Worm (Caenorhabditis elegans): ENCODE results near the gene stdh-1.

Gene stdh-1

ce11 chrV:13908120-13908915 is 2.0 kb downstream of the stdh-1 start:
- TF ChIP-seq fkh-10 (GFP tag; optimal IDR thresholded peaks at IDR 0.05) (no peak), ztf-4 (tag; optimal IDR thresholded peaks at IDR 0.05) (peak; percentile 24), elt-3 (tag; optimal IDR thresholded peaks at IDR 0.05) (no peak), daf-12 (tag; optimal IDR thresholded peaks at IDR 0.05) (no peak), lin-39 (tag; optimal IDR thresholded peaks at IDR 0.05) (no peak), nhr-77 (tag; optimal IDR thresholded peaks at IDR 0.05) (no peak), jun-1 (tag; optimal IDR thresholded peaks at IDR 0.05) (no peak), ztf-11 (tag; optimal IDR thresholded peaks at IDR 0.05) (no peak), pha-4 (tag; optimal IDR thresholded peaks at IDR 0.05) (no peak), nhr-43 (tag; optimal IDR thresholded peaks at IDR 0.05; ENCODE audit: poor library complexity, severe bottlenecking) (peak; percentile 65), ama-1 (optimal IDR thresholded peaks at IDR 0.05) (peak; percentile 87), R02D3.7 (tag; optimal IDR thresholded peaks at IDR 0.05) (no peak), nhr-11 (tag; optimal IDR thresholded peaks at IDR 0.05) (no peak), nfya-1 (tag; optimal IDR thresholded peaks at IDR 0.05; ENCODE audit: insufficient read depth) (peak; percentile 12), egl-27 (tag; optimal IDR thresholded peaks at IDR 0.05) (no peak), ceh-28 (tag; optimal IDR thresholded peaks at IDR 0.05) (no peak), fkh-2 (tag; optimal IDR thresholded peaks at IDR 0.05) (no peak), nhr-76 (tag; optimal IDR thresholded peaks at IDR 0.05) (no peak)

ce11 chrV:13908916-13909176 is 2.6 kb downstream of the stdh-1 start, which contains the start of gene C06B3.6:
C06B3.6 (minus strand) TSS chrV:13908967.
- TF ChIP-seq nfya-1 (tag; optimal IDR thresholded peaks at IDR 0.05; ENCODE audit: insufficient read depth) (no peak), ZK546.5 (tag; optimal IDR thresholded peaks at IDR 0.05) (no peak), nhr-12 (tag; optimal IDR thresholded peaks at IDR 0.05) (no peak), elt-3 (tag; optimal IDR thresholded peaks at IDR 0.05) (no peak), nhr-77 (tag; optimal IDR thresholded peaks at IDR 0.05) (no peak), skn-1 (tag; optimal IDR thresholded peaks at IDR 0.05) (no peak), elt-1 (tag; optimal IDR thresholded peaks at IDR 0.05) (no peak), jun-1 (tag; optimal IDR thresholded peaks at IDR 0.05) (no peak), nhr-25 (tag; optimal IDR thresholded peaks at IDR 0.05) (no peak), unc-39 (tag; optimal IDR thresholded peaks at IDR 0.05) (no peak), lin-15B (tag; optimal IDR thresholded peaks at IDR 0.05) (no peak), snpc-4 (tag; optimal IDR thresholded peaks at IDR 0.05) (no peak), tbx-2 (tag; optimal IDR thresholded peaks at IDR 0.05) (no peak), pqm-1 (tag; optimal IDR thresholded peaks at IDR 0.05) (no peak), unc-62 (GFP tag; optimal IDR thresholded peaks at IDR 0.05) (no peak), lin-39 (tag; optimal IDR thresholded peaks at IDR 0.05) (no peak), ztf-11 (tag; optimal IDR thresholded peaks at IDR 0.05) (no peak), egl-5 (tag; optimal IDR thresholded peaks at IDR 0.05) (no peak)

ce11 chrV:13909400-13909799 is 3.1 kb downstream of the stdh-1 start, which contains the start of gene C06B3.7:
C06B3.7 (plus strand) TSS chrV:13909686.
- TF ChIP-seq mdl-1 (tag; optimal IDR thresholded peaks at IDR 0.05) = peak; percentile 75
- TF ChIP-seq nhr-67 (tag; optimal IDR thresholded peaks at IDR 0.05) = no peak
- peak; percentile 86 for TF ChIP-seq nhr-23 (tag; optimal IDR thresholded peaks at IDR 0.05)
- TF ChIP-seq ceh-82 (tag; optimal IDR thresholded peaks at IDR 0.05) = no peak
- TF ChIP-seq mml-1 (tag; optimal IDR thresholded peaks at IDR 0.05) = no peak
- no peak for TF ChIP-seq fkh-2 (tag; optimal IDR thresholded peaks at IDR 0.05)
- peak; percentile 27 for TF ChIP-seq lin-15B (tag; optimal IDR thresholded peaks at IDR 0.05)
- no peak for TF ChIP-seq zag-1 (tag; optimal IDR thresholded peaks at IDR 0.05)
- peak; percentile 92 for TF ChIP-seq lin-39 (tag; optimal IDR thresholded peaks at IDR 0.05)
- no peak for TF ChIP-seq unc-39 (tag; optimal IDR thresholded peaks at IDR 0.05)
- no peak for TF ChIP-seq tbx-2 (tag; optimal IDR thresholded peaks at IDR 0.05)
- TF ChIP-seq ZK546.5 (tag; optimal IDR thresholded peaks at IDR 0.05) = no peak
- no peak for TF ChIP-seq elt-1 (tag; optimal IDR thresholded peaks at IDR 0.05)
- TF ChIP-seq ceh-9 (tag; optimal IDR thresholded peaks at IDR 0.05) = no peak
- TF ChIP-seq fos-1 (tag; optimal IDR thresholded peaks at IDR 0.05) = no peak
- no peak for TF ChIP-seq hmg-11 (tag; optimal IDR thresholded peaks at IDR 0.05)
- TF ChIP-seq nhr-11 (tag; optimal IDR thresholded peaks at IDR 0.05) = peak; percentile 27
- peak; percentile 95 for TF ChIP-seq pqm-1 (tag; optimal IDR thresholded peaks at IDR 0.05)
- TF ChIP-seq pha-4 (tag; optimal IDR thresholded peaks at IDR 0.05) = peak; percentile 94
- no peak for TF ChIP-seq fkh-10 (GFP tag; optimal IDR thresholded peaks at IDR 0.05)
- TF ChIP-seq daf-12 (tag; optimal IDR thresholded peaks at IDR 0.05) = no peak
- no peak for TF ChIP-seq nhr-237 (tag; optimal IDR thresholded peaks at IDR 0.05)
- TF ChIP-seq ztf-4 (tag; optimal IDR thresholded peaks at IDR 0.05) = no peak
- TF ChIP-seq elt-3 (tag; optimal IDR thresholded peaks at IDR 0.05) = peak in 1 of 3 experiments; percentile 23
- TF ChIP-seq jun-1 (tag; optimal IDR thresholded peaks at IDR 0.05) = peak; percentile 92
- TF ChIP-seq nhr-12 (tag; optimal IDR thresholded peaks at IDR 0.05) = no peak
- TF ChIP-seq nhr-28 (tag; optimal IDR thresholded peaks at IDR 0.05) = no peak
- peak; percentile 58 for TF ChIP-seq ceh-28 (tag; optimal IDR thresholded peaks at IDR 0.05)
- TF ChIP-seq nhr-43 (tag; optimal IDR thresholded peaks at IDR 0.05; ENCODE audit: poor library complexity, severe bottlenecking) = peak; percentile 79
- TF ChIP-seq aly-2 (tag; optimal IDR thresholded peaks at IDR 0.05) = no peak
- TF ChIP-seq nfya-1 (tag; optimal IDR thresholded peaks at IDR 0.05; ENCODE audit: insufficient read depth) = peak; percentile 90
- peak; percentile 16 for TF ChIP-seq lsy-12 (tag; optimal IDR thresholded peaks at IDR 0.05)
- TF ChIP-seq elt-2 (tag; optimal IDR thresholded peaks at IDR 0.05) = peak; percentile 92
- TF ChIP-seq skn-1 (tag; optimal IDR thresholded peaks at IDR 0.05) = peak; percentile 72
- TF ChIP-seq egl-5 (tag; optimal IDR thresholded peaks at IDR 0.05) = peak; percentile 99
- TF ChIP-seq R02D3.7 (tag; optimal IDR thresholded peaks at IDR 0.05) = no peak
- peak; percentile 52 for TF ChIP-seq nhr-25 (tag; optimal IDR thresholded peaks at IDR 0.05)
